Worm (Caenorhabditis elegans) whole organism, L4 larva: ENCODE measurements around the gene mrpl-22.

Experiments
- D1046.2 ChIP-seq: fragments of 200-800 bp; sonication (Bioruptor generic); IDR thresholded peaks from 2 replicates; pipeline ENCODE4 v1.3.6; 2022; ENCODE audit warnings: missing genetic modification characterization, missing compliant biosample characterization
- F49E8.2 ChIP-seq: sonication (generic microtip); optimal IDR thresholded peaks from 2 replicates; lab custom pipeline; 2016; ENCODE audit warnings: missing compliant biosample characterization, mild to moderate bottlenecking, missing genetic modification characterization, borderline replicate concordance
- R02D3.7 ChIP-seq: fragments of 150-350 bp; sonication (generic microtip); optimal IDR thresholded peaks from 3 replicates; lab custom pipeline; 2014; ENCODE audit warnings: missing biosample characterization, missing genetic modification characterization
- aha-1 ChIP-seq: fragments of 150-350 bp; peaks from one replicate; lab custom pipeline; 2014; ENCODE audit warnings: missing biosample characterization, missing genetic modification characterization
- attf-4 ChIP-seq: sonication (generic microtip); optimal IDR thresholded peaks from 3 replicates; lab custom pipeline; 2017; ENCODE audit warnings: missing biosample characterization, missing genetic modification characterization
- ceh-28 ChIP-seq: fragments of 150-350 bp; optimal IDR thresholded peaks from 2 replicates; lab custom pipeline; 2014; ENCODE audit warnings: missing biosample characterization, missing genetic modification reagents, missing genetic modification characterization
- ceh-82 ChIP-seq: sonication (generic microtip); optimal IDR thresholded peaks from 2 replicates; lab custom pipeline; 2017; ENCODE audit warnings: missing biosample characterization, missing genetic modification characterization
- ces-1 ChIP-seq: fragments of 150-350 bp; sonication (generic microtip); optimal IDR thresholded peaks from 4 replicates; lab custom pipeline; 2014; ENCODE audit warnings: missing biosample characterization, missing genetic modification reagents, missing genetic modification characterization
- ctbp-1 ChIP-seq: fragments of 200-800 bp; sonication (Bioruptor generic); IDR thresholded peaks from 2 replicates; pipeline ENCODE4 v1.3.6; 2022; ENCODE audit warnings: missing genetic modification reagents, missing genetic modification characterization, missing compliant biosample characterization
- daf-16 ChIP-seq, 3 experiments: sonication (generic microtip); optimal IDR thresholded peaks; 2 replicates each; lab custom pipeline; 2016 to 2017; ENCODE audit warnings: missing genetic modification characterization in 3 of 3, missing genetic modification reagents in 3 of 3, mild to moderate bottlenecking in 2 of 3, missing compliant biosample characterization in 2 of 3, missing biosample characterization in 1 of 3, moderate library complexity in 1 of 3
- daf-19 ChIP-seq: fragments of 200-800 bp; sonication (Bioruptor generic); conservative IDR thresholded peaks from 2 replicates; pipeline ENCODE4 v1.3.6; 2022; ENCODE audit warnings: missing genetic modification characterization, missing compliant biosample characterization
- daf-8 ChIP-seq: fragments of 200-800 bp; sonication (Bioruptor generic); IDR thresholded peaks from 2 replicates; pipeline ENCODE4 v1.3.6; 2022; ENCODE audit warnings: missing genetic modification characterization, missing compliant biosample characterization
- dmd-6 ChIP-seq: fragments of 200-800 bp; sonication (Bioruptor generic); IDR thresholded peaks from 2 replicates; pipeline ENCODE4 v1.3.6; 2022; ENCODE audit warnings: missing genetic modification reagents, missing genetic modification characterization, missing compliant biosample characterization
- dpl-1 ChIP-seq: fragments of 150-350 bp; optimal IDR thresholded peaks from 2 replicates; lab custom pipeline; 2014; ENCODE audit warnings: missing biosample characterization, missing genetic modification reagents, missing genetic modification characterization
- dve-1 ChIP-seq: sonication (generic microtip); optimal IDR thresholded peaks from 2 replicates; lab custom pipeline; 2017; ENCODE audit warnings: antibody characterized with exemption, mild to moderate bottlenecking, missing genetic modification characterization, missing compliant biosample characterization; ENCODE audit not compliant: insufficient read depth
- egl-43 ChIP-seq: fragments of 200-800 bp; sonication (Bioruptor generic); IDR thresholded peaks from 2 replicates; pipeline ENCODE4 v1.3.6; 2022; ENCODE audit warnings: missing genetic modification reagents, missing genetic modification characterization, missing compliant biosample characterization
- hif-1 ChIP-seq, 2 experiments: sonication (generic microtip); optimal IDR thresholded peaks; 2 replicates each; lab custom pipeline; 2016 to 2017; ENCODE audit warnings: missing compliant biosample characterization in 2 of 2, missing genetic modification characterization in 2 of 2, missing genetic modification reagents in 2 of 2, missing genotype in 2 of 2, mild to moderate bottlenecking in 1 of 2
- hlh-11 ChIP-seq: fragments of 200-800 bp; sonication (Bioruptor generic); optimal IDR thresholded peaks from 2 replicates; lab custom pipeline; 2018; ENCODE audit warnings: mild to moderate bottlenecking, missing genetic modification characterization, missing compliant biosample characterization
- hlh-30 ChIP-seq: sonication (generic microtip); optimal IDR thresholded peaks from 2 replicates; lab custom pipeline; 2017; ENCODE audit warnings: antibody characterized with exemption, mild to moderate bottlenecking, missing genetic modification characterization, missing compliant biosample characterization; ENCODE audit not compliant: insufficient read depth
- lin-13 ChIP-seq: fragments of 150-350 bp; optimal IDR thresholded peaks from 2 replicates; lab custom pipeline; 2014; ENCODE audit warnings: missing biosample characterization, missing genetic modification reagents, missing genetic modification characterization
- lin-29 ChIP-seq: fragments of 200-800 bp; sonication (Bioruptor generic); IDR thresholded peaks from 2 replicates; pipeline ENCODE4 v1.3.6; 2022; ENCODE audit warnings: missing genetic modification reagents, missing genetic modification characterization, missing compliant biosample characterization
- lin-39 ChIP-seq: fragments of 150-350 bp; optimal IDR thresholded peaks from 2 replicates; lab custom pipeline; 2014; ENCODE audit warnings: missing biosample characterization, missing genetic modification reagents, missing genetic modification characterization
- lir-3 ChIP-seq: sonication (generic microtip); optimal IDR thresholded peaks from 2 replicates; lab custom pipeline; 2016; ENCODE audit warnings: mild to moderate bottlenecking, missing genetic modification characterization, missing compliant biosample characterization
- lsy-2 ChIP-seq, 2 experiments: fragments of 150-350 bp in 1 of 2; sonication (generic microtip) in 1 of 2; optimal IDR thresholded peaks; 2 replicates each; lab custom pipeline; 2014 to 2017; ENCODE audit warnings: missing biosample characterization in 2 of 2, missing genetic modification characterization in 2 of 2
- madf-5 ChIP-seq, 2 experiments: fragments of 200-800 bp; sonication (Bioruptor generic); IDR thresholded peaks; 2 replicates each; pipeline ENCODE4 v1.3.6; 2022; ENCODE audit warnings: missing compliant biosample characterization in 2 of 2, missing genetic modification characterization in 2 of 2
- mep-1 ChIP-seq: fragments of 150-350 bp; sonication (generic microtip); optimal IDR thresholded peaks from 3 replicates; lab custom pipeline; 2014; ENCODE audit warnings: missing biosample characterization, missing genetic modification characterization
- mxl-2 ChIP-seq: fragments of 200-800 bp; sonication (Bioruptor generic); conservative IDR thresholded peaks from 2 replicates; pipeline ENCODE4 v1.3.6; 2022; ENCODE audit warnings: missing genetic modification reagents, missing genetic modification characterization, missing compliant biosample characterization
- nhr-11 ChIP-seq: fragments of 150-350 bp; optimal IDR thresholded peaks from 2 replicates; lab custom pipeline; 2014; ENCODE audit warnings: missing biosample characterization, missing genetic modification characterization
- nhr-41 ChIP-seq: fragments of 200-800 bp; sonication (Bioruptor generic); IDR thresholded peaks from 2 replicates; pipeline ENCODE4 v1.3.6; 2022; ENCODE audit warnings: missing genetic modification reagents, missing genetic modification characterization, missing compliant biosample characterization
- nhr-48 ChIP-seq: sonication (generic microtip); optimal IDR thresholded peaks from 2 replicates; lab custom pipeline; 2016; ENCODE audit warnings: mild to moderate bottlenecking, missing genetic modification characterization, missing compliant biosample characterization
- nhr-76 ChIP-seq: fragments of 150-350 bp; optimal IDR thresholded peaks from 2 replicates; lab custom pipeline; 2014; ENCODE audit warnings: missing biosample characterization, missing genetic modification characterization
- php-3 ChIP-seq: fragments of 200-800 bp; sonication (Bioruptor generic); IDR thresholded peaks from 2 replicates; pipeline ENCODE4 v1.3.6; 2022; ENCODE audit warnings: missing genetic modification reagents, missing genetic modification characterization, missing compliant biosample characterization
- pqm-1 ChIP-seq: sonication (generic microtip); optimal IDR thresholded peaks from 2 replicates; lab custom pipeline; 2017; ENCODE audit warnings: missing biosample characterization, missing genetic modification characterization
- rbr-2 ChIP-seq: sonication (generic microtip); optimal IDR thresholded peaks from 2 replicates; lab custom pipeline; 2016; ENCODE audit warnings: missing genotype, missing genetic modification characterization, missing compliant biosample characterization
- spr-1 ChIP-seq: sonication (generic microtip); optimal IDR thresholded peaks from 2 replicates; lab custom pipeline; 2016; ENCODE audit warnings: mild to moderate bottlenecking, missing genetic modification characterization, missing compliant biosample characterization
- tag-97 ChIP-seq: fragments of 200-800 bp; sonication (Bioruptor generic); IDR thresholded peaks from 2 replicates; pipeline ENCODE4 v1.3.6; 2022; ENCODE audit warnings: missing genetic modification characterization, missing compliant biosample characterization
- unc-130 ChIP-seq: sonication (generic microtip); optimal IDR thresholded peaks from 2 replicates; lab custom pipeline; 2016; ENCODE audit warnings: missing genetic modification reagents, missing genetic modification characterization, missing compliant biosample characterization
- unc-62 ChIP-seq, 3 experiments: fragments of 150-350 bp in 1 of 3; sonication (generic microtip); optimal IDR thresholded peaks in 2 of 3; peaks in 1 of 3; 1 replicate in 1 of 3; 2 replicates in 2 of 3; lab custom pipeline; 2014 to 2017; ENCODE audit warnings: missing biosample characterization in 3 of 3, missing genetic modification characterization in 3 of 3, missing genetic modification reagents in 3 of 3, missing genotype in 1 of 3
- zag-1 ChIP-seq: fragments of 150-350 bp; optimal IDR thresholded peaks from 2 replicates; lab custom pipeline; 2014; ENCODE audit warnings: missing biosample characterization, missing genetic modification characterization
- zfp-2 ChIP-seq: sonication (generic microtip); optimal IDR thresholded peaks from 2 replicates; lab custom pipeline; 2016; ENCODE audit warnings: mild to moderate bottlenecking, missing genetic modification characterization, missing compliant biosample characterization
- zfp-3 ChIP-seq: fragments of 200-800 bp; sonication (Bioruptor generic); conservative IDR thresholded peaks from 2 replicates; pipeline ENCODE4 v1.3.6; 2022; ENCODE audit warnings: missing genetic modification reagents, missing genetic modification characterization, missing compliant biosample characterization
- ztf-7 ChIP-seq: fragments of 150-350 bp; optimal IDR thresholded peaks from 2 replicates; lab custom pipeline; 2014; ENCODE audit warnings: missing biosample characterization, missing genetic modification characterization

The mrpl-22 gene

DNA sequence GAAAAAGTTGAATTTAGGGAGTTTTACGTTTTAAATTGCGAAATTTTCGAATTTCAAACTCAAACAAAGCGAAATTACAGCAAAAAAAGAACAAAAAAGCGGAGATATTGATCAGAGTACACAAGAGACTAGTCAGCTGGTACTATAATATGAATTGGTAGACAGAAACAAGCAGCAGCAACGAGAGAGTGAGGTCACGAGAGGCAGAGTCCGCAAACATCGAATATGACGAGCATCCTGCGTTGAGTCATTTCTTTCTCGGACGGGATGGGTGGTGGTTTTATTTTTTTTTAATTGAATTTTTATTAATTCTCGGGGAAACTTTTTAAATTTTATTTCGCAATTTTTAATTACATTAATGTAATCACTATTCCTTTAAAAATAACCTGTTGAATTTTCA lies 15.6 kb upstream of the mrpl-22 start (continued):
- peak; percentile 54 for TF ChIP-seq rbr-2 (tag; lab: Kevin White, UChicago)
- peak; percentile 94 for TF ChIP-seq hlh-11
- peak; percentile 40 for TF ChIP-seq nhr-11 (tag; lab: Kevin White, UChicago)
- peak; percentile 13 for TF ChIP-seq ztf-7
- no peak for TF ChIP-seq zfp-3 (GFP tag; lab: Robert Waterston, UW)
- no peak for TF ChIP-seq zfp-2 (tag; lab: Kevin White, UChicago)
- no peak for TF ChIP-seq nhr-76
- peak; percentile 70 for TF ChIP-seq dpl-1 (GFP tag; lab: Kevin White, UChicago)
- TF ChIP-seq mep-1 (tag; lab: Kevin White, UChicago) = peak; percentile 76
- no peak for TF ChIP-seq F49E8.2
- TF ChIP-seq dmd-6 (GFP tag; lab: Robert Waterston, UW) = peak; percentile 52; the same call in 1 of the 2 replicates
- TF ChIP-seq dve-1 (tag; lab: Kevin White, UChicago) = peak; percentile 80
- no peak for TF ChIP-seq ceh-82
- TF ChIP-seq hlh-30 (tag; lab: Kevin White, UChicago) = peak; percentile 99
- no peak for TF ChIP-seq daf-19 (GFP tag; lab: Robert Waterston, UW)

DNA sequence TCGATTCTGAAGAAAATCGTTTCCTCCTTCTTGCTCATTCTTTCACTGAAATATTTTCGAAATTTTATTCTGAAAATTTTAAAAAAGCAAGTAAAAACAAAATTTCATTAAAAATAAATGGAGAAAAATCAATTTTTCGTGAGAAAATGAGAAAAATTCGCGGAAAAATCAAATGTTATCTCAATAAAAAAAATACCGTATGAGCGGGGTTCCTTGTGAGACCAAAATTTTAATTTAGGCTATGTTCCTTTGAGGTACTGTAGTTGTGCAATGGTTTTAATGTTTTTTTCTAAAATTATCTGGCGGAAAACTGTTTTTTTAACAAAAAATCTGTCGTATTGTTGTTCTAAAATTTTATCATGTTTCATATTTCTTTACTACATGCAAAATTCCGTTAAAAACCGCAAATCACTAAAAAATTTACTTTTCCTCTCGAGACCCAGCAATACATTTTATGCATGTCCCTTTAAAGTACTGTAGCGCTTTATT lies 15.1 kb upstream of the mrpl-22 start, which contains the start of gene epg-6:
Gene epg-6 (minus strand): TSS at position 51 of the 489 bp plus-strand sequence.
- peak in 1 of 2 experiments; percentile 28 for TF ChIP-seq lsy-2 (tag; optimal IDR thresholded peaks at IDR 0.05; lab: Kevin White, UChicago)
- TF ChIP-seq F49E8.2 = peak; percentile 67
- TF ChIP-seq nhr-41 (GFP tag; lab: Robert Waterston, UW) = no peak
- peak; percentile 68 for TF ChIP-seq unc-130
- TF ChIP-seq, all 104 proteins: peak for 3

DNA sequence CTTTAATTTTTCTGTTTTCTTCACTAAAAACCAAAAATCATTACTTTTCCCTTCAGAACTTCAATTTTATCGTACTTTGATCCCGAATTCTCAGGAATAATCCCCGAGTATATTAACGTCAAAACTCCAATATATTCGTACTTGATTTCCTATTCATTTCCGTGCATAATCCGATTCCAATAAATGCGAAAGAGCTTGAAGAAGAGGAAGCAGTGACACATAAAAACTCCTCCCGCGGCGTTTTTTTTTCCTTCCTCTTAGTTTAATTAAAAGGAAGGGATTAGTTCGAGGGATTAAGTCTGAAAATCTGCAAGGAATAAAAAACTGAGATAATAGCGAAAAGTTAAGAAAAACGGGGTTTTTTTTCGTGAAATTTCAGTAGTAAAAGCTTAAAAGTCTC lies 14.4 kb upstream of the mrpl-22 start:
- TF ChIP-seq ces-1 (GFP tag; lab: Kevin White, UChicago) (no peak), tag-97 (GFP tag; lab: Robert Waterston, UW) (no peak), lin-29 (GFP tag; lab: Robert Waterston, UW) (no peak), nhr-11 (tag; lab: Kevin White, UChicago) (peak; percentile 14)
- TF ChIP-seq, all 104 proteins: peak for 1

DNA sequence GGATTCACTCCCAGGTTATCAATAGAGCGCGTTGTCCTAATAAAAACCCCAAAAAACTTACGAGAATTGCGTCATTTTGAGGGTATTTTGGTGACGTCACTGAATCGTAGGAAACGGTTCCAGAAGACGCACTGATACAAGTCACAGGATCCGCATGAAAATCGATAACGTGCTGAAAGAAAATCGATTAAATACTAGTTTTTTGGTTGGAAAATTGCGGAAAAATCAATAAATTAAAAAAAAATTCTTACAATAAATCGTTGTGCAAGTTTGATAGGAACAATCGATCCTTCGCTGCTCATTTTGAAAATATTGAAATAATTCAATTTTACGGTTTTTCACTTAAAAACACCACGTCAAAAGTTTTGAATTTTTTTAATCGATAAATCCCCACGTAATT lies 12.0 kb upstream of the mrpl-22 start, which contains the start of gene Y39A1A.2:
Gene Y39A1A.2 (minus strand): TSS at position 319 of the 400 bp plus-strand sequence.
- TF ChIP-seq ceh-28 (tag; lab: Kevin White, UChicago) = peak; percentile 75
- TF ChIP-seq lin-13 (GFP tag; lab: Kevin White, UChicago) = no peak
- no peak for TF ChIP-seq D1046.2 (GFP tag; lab: Robert Waterston, UW)
- TF ChIP-seq madf-5 (GFP tag; IDR thresholded peaks at IDR 0.05; lab: Robert Waterston, UW) = no peak
- no peak for TF ChIP-seq daf-8
- no peak for TF ChIP-seq aha-1 (tag; lab: Kevin White, UChicago)
- TF ChIP-seq hlh-30 (tag; lab: Kevin White, UChicago) = no peak

DNA sequence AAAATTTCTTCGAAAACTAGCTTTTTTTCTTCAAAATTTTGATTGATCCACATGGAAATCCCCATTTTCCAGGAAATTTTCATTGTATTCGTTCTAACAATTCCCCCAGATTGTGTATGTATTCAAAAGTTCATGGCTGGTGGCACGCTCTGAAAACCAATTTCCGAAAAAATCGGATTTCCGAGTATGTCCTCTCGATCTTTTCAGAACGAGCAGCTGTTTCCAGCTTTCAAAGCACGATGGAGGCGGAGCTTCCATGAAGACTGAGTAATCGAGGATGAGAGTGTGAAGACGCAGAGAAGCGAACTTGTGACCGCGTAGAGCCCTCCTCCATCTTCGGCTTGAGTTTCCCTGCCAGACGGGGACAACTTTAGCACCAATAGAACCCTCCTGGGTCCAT lies 10.9 kb upstream of the mrpl-22 start:
- TF ChIP-seq R02D3.7 (no peak), aha-1 (tag; lab: Kevin White, UChicago) (peak; percentile 46), dmd-6 (GFP tag; lab: Robert Waterston, UW) (no peak), rbr-2 (tag; lab: Kevin White, UChicago) (no peak), unc-62 (GFP tag; optimal IDR thresholded peaks at IDR 0.05 in 1 of 2; lab: Kevin White, UChicago) (peak in 1 of 2 experiments; percentile 28), unc-62 (tag; optimal IDR thresholded peaks at IDR 0.05; lab: Kevin White, UChicago) (no peak), lsy-2 (tag; optimal IDR thresholded peaks at IDR 0.05; lab: Kevin White, UChicago) (peak in 1 of 2 experiments; percentile 19), php-3 (no peak), ctbp-1 (GFP tag; lab: Robert Waterston, UW) (0 out of 2 replicates have a peak, but pooled peaks have one; percentile 35), unc-130 (no peak), zag-1 (no peak), nhr-11 (tag; lab: Kevin White, UChicago) (peak; percentile 7), nhr-48 (no peak), pqm-1 (tag; lab: Kevin White, UChicago) (no peak), attf-4 (tag; lab: Kevin White, UChicago) (no peak), hif-1 (tag; optimal IDR thresholded peaks at IDR 0.05; lab: Kevin White, UChicago) (no peak), daf-16 (GFP tag; optimal IDR thresholded peaks at IDR 0.05; lab: Kevin White, UChicago) (no peak), daf-16 (tag; optimal IDR thresholded peaks at IDR 0.05; lab: Kevin White, UChicago) (no peak), lir-3 (tag; lab: Kevin White, UChicago) (no peak), lin-39 (tag; lab: Kevin White, UChicago) (no peak), spr-1 (tag; lab: Kevin White, UChicago) (no peak), hlh-30 (tag; lab: Kevin White, UChicago) (peak; percentile 44), egl-43 (GFP tag; lab: Robert Waterston, UW) (no peak), mxl-2 (GFP tag; lab: Robert Waterston, UW) (no peak)
